Worm (Caenorhabditis elegans) whole organism, L3 larva: ENCODE results near the gene C18E9.7.
A peak's percentile ranks its signal among the peaks of the same experiment; 100 is the strongest.

Experiments
- aly-2 ChIP-seq: fragments of 150-350 bp; optimal IDR thresholded peaks from 2 replicates; lab custom pipeline; 2014; ENCODE audit warnings: missing biosample characterization, missing genetic modification characterization
- ama-1 ChIP-seq: fragments of 150-350 bp; optimal IDR thresholded peaks from 2 replicates; lab custom pipeline; 2018
- ceh-9 ChIP-seq: sonication (generic microtip); optimal IDR thresholded peaks from 2 replicates; lab custom pipeline; 2018; ENCODE audit warnings: missing biosample characterization, missing genetic modification characterization
- fos-1 ChIP-seq: fragments of 150-350 bp; optimal IDR thresholded peaks from 2 replicates; lab custom pipeline; 2014; ENCODE audit warnings: missing biosample characterization, missing genetic modification characterization
- lin-39 ChIP-seq: fragments of 150-350 bp; optimal IDR thresholded peaks from 2 replicates; lab custom pipeline; 2018; ENCODE audit warnings: missing biosample characterization, missing genetic modification reagents, missing genetic modification characterization
- nhr-11 ChIP-seq: fragments of 150-350 bp; optimal IDR thresholded peaks from 2 replicates; lab custom pipeline; 2014; ENCODE audit warnings: missing biosample characterization, missing genetic modification characterization
- nhr-43 ChIP-seq: sonication (generic microtip); optimal IDR thresholded peaks from 2 replicates; lab custom pipeline; 2016; ENCODE audit warnings: mild to moderate bottlenecking, missing genetic modification characterization, missing compliant biosample characterization; ENCODE audit not compliant: poor library complexity, severe bottlenecking
- tbx-2 ChIP-seq: sonication (generic microtip); optimal IDR thresholded peaks from 2 replicates; lab custom pipeline; 2016; ENCODE audit warnings: mild to moderate bottlenecking, missing genetic modification characterization, missing compliant biosample characterization
- unc-39 ChIP-seq: sonication (generic microtip); optimal IDR thresholded peaks from 4 replicates; lab custom pipeline; 2017; ENCODE audit warnings: missing biosample characterization, missing genetic modification characterization
- unc-62 ChIP-seq: fragments of 150-350 bp; sonication (generic microtip); optimal IDR thresholded peaks from 4 replicates; lab custom pipeline; 2014; ENCODE audit warnings: missing biosample characterization, missing genetic modification reagents, missing genetic modification characterization

Gene C18E9.7

DNA sequence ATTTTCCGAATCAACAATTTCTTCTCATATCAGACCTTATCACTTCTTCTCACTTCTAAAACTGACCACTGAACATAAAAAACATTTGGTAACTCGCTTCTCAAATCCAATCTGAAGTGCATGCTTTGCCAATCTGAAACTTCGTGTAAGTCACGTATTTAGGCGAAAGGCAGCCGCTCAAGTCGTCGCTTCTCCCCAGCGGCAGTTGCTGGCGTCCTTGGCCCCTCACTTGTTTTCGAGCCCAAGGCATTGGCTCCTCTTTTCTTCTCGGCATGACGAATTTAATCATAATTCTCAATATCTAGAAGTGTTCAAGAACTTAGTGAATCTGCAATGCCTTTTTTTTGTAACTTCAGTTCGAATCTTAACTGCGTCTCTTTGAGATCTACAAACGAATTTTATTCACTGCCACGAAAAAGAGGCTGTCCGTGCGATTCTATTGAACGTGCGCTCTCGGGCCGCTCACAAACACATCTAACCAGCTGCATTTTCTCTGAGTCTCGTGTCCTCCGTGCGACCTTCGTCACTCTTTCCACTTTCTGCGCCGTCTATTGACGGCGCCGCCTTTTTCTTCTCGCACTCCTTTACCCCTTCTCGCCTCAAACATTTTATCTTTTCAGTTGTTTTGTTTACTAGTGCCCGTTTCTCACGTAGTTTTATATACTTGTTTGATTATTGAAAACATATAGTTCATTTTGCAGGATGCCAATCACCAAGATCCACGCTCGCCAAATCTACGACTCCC lies 51.0 kb downstream of the C18E9.7 start (continued):
- TF ChIP-seq fos-1 (tag; lab: Kevin White, UChicago) (no peak), unc-39 (no peak), lin-39 (tag; lab: Kevin White, UChicago) (no peak), aly-2 (tag; lab: Kevin White, UChicago) (no peak), ama-1 (lab: Kevin White, UChicago) (peak; percentile 46), tbx-2 (tag; lab: Kevin White, UChicago) (no peak), nhr-11 (tag; lab: Kevin White, UChicago) (no peak)

DNA sequence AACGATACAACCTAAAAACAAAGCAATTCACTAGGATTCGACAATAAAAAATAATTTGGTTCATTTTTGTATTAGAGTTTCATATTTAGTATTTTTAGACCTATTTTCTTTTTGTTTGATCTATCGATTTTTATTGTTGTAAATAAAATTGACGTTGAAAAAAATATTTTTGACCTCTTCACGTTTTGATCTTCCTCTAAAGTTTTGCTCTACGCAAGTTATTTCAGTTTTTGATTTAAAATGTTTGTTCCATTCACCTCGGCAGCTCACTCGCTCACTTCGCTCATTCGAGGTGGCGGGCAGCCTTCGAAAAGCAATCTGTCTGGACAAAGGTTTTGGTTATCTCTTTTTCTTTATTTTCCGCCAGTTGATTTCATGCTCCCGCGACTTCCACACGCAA lies 51.8 kb downstream of the C18E9.7 start, which contains the start of gene enol-1:
Gene enol-1 (plus strand): TSS at position 235 of the 400 bp plus-strand sequence.
- TF ChIP-seq unc-62 (GFP tag; lab: Kevin White, UChicago) (no peak), aly-2 (tag; lab: Kevin White, UChicago) (no peak), nhr-43 (tag; lab: Kevin White, UChicago) (no peak), ceh-9 (tag; lab: Kevin White, UChicago) (no peak), lin-39 (tag; lab: Kevin White, UChicago) (no peak)

DNA sequence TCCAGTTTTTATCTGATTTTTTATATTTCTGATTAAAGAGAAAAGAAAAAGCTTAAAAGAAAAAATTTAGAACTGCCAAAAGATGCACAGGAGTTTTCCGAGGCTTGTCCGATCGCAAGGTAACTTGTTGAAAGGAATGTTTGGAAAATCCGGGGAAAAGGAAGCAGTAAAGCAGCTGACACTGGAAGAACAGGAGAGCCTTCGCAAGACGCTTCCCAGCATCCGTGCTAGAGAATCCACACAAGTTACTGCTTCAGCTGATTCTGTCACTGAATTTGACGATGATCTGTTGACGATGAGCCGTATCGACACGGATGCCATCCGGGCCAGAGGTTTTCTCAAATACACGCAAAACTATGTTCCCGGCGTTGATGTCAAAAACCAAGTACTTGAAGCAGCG lies 52.8 kb downstream of the C18E9.7 start, which contains the start of gene mrpl-50:
Gene mrpl-50 (plus strand): TSS at position 71 of the 400 bp plus-strand sequence.
- TF ChIP-seq tbx-2 (tag; lab: Kevin White, UChicago) (no peak), ama-1 (lab: Kevin White, UChicago) (peak; percentile 81)
